Worm (Caenorhabditis elegans) whole organism, mixed stage, embryonic: ENCODE data around the gene wrn-1.

Source experiments
- ham-2 ChIP-seq: fragments of 200-800 bp; sonication (Bioruptor generic); optimal IDR thresholded peaks from 2 replicates; lab custom pipeline; 2018; ENCODE audit warnings: mild to moderate bottlenecking, missing genetic modification characterization, missing compliant biosample characterization
- mab-5 ChIP-seq: fragments of 150-350 bp; optimal IDR thresholded peaks from 2 replicates; lab custom pipeline; 2014; ENCODE audit warnings: missing biosample characterization, missing genetic modification characterization

ce11 chrII:6535957-6536424, 18.8 kb upstream of the wrn-1 start, which contains the start of gene utp-20:
- no peak for TF ChIP-seq ham-2
- no peak for TF ChIP-seq mab-5
